Worm (Caenorhabditis elegans): ENCODE data around the gene ant-1.1.

ce11 chrIII:13462965-13463783 lies at the start of gene ant-1.1:
- TF ChIP-seq him-1 (tag; optimal IDR thresholded peaks at IDR 0.05): no peak
- TF ChIP-seq hlh-26 (GFP tag; conservative IDR thresholded peaks at IDR 0.05): no peak
